Fruit fly (Drosophila melanogaster) whole organism, adult: Measurements from ENCODE around the gene CG32204.

Source experiments
- CG11617 ChIP-seq: fragments of 200-800 bp; sonication (Bioruptor generic); optimal IDR thresholded peaks from 2 replicates; lab custom pipeline; 2017; ENCODE audit warnings: mild to moderate bottlenecking, missing biosample characterization, missing genetic modification reagents, missing genetic modification characterization
- pad ChIP-seq: fragments of 200-800 bp; sonication (Bioruptor generic); optimal IDR thresholded peaks from 3 replicates; lab custom pipeline; 2017; ENCODE audit warnings: missing biosample characterization, missing genetic modification characterization, mild to moderate bottlenecking, moderate library complexity, missing genetic modification reagents

DNA sequence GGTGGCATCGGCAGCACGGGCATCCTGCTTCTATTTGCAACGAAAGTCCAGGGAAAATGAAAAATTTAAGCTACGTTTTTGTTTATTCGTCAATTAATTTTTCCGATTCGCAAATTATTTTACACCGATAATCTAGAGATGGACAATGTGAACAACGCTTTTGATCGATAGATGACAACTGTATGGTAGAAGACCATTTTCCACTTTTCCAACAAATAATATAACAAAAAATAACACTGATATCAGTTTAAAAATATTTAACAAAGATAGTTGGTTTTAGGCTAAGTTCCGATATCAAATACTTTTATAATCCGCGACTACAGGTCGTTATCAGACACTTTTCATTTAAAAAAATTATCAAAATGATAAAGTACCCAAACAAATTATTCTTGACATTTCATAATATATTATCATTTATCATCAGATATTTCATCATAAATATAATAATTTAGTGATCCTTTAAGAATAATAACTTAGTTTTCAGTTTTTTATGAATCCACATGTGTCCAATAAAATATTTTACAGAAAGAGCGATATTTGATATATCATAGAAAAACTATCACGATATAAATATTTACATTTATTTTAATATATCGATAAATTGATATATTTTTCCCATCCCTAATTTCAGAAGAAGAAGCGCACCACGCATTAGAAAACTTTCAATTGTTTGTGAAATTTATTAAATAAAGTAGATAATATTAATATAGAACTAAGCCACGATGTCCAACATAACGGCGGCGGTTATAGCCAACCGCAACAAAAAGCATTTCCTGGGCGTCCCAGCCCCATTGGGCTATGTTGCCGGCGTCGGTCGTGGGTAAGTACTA is 40.9 kb downstream of the CG32204 start, which contains the start of the genes CSN1b and Prp6:
- TF ChIP-seq CG11617 (GFP tag; lab: Kevin White, UChicago) (no peak), pad (GFP tag; lab: Kevin White, UChicago) (no peak)
